ENCODE assay signal across 6 worm cellular contexts in the genomic region with DNA sequence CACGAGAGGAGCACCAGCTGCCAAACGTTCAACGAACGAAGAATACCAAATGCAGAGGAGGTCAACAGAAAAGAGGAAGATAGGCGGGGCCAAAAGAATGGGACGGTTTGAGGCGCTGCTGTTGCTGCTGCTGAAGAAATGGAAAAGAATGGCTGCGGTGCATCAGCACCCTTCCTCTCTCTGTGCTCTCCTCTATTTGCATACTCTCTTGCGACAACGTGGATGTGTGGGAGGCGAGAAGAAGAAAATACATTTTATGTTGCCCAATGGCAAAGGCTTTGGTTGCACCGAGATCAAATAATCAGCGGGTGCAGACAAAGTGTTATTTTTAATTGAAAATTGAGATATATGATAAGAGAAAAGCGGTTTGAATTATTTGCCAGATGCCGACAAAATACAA.
TF ChIP-seq lines count a peak whose summit lies in the region.

No protein-coding gene starts in this region.

TF ChIP-seq in whole organism, L1 larva, 84 proteins besides CTCF, POLR2A, EP300 and RAD21:
- TF ChIP-seq efl-1 (optimal IDR thresholded peaks at IDR 0.05; lab: Kevin White, UChicago) (peak in 1 of 2 experiments; percentile 14), efl-1 (GFP tag; optimal IDR thresholded peaks at IDR 0.05 in 1 of 2; lab: Kevin White, UChicago) (peak in 1 of 2 experiments; percentile 77), nhr-28 (tag; optimal IDR thresholded peaks at IDR 0.05; lab: Kevin White, UChicago) (no peak), pqm-1 (tag; optimal IDR thresholded peaks at IDR 0.05; lab: Kevin White, UChicago) (no peak), nhr-20 (tag; optimal IDR thresholded peaks at IDR 0.05; lab: Kevin White, UChicago) (peak; percentile 27), nhr-19 (GFP tag; conservative IDR thresholded peaks at IDR 0.05; lab: Robert Waterston, UW) (peak; percentile 29), nhr-85 (tag; lab: Kevin White, UChicago) (peak; percentile 81), rnt-1 (tag; optimal IDR thresholded peaks at IDR 0.05; lab: Kevin White, UChicago) (peak; percentile 76), C04F5.9 (tag; optimal IDR thresholded peaks at IDR 0.05; lab: Kevin White, UChicago) (no peak), snu-23 (GFP tag; optimal IDR thresholded peaks at IDR 0.05; lab: Kevin White, UChicago) (peak; percentile 8), lin-14 (GFP tag; optimal IDR thresholded peaks at IDR 0.05; lab: Kevin White, UChicago) (peak; percentile 79), nhr-71 (tag; optimal IDR thresholded peaks at IDR 0.05; lab: Kevin White, UChicago) (peak; percentile 47)

TF ChIP-seq in whole organism, L2 larva, 48 proteins besides CTCF, POLR2A, EP300 and RAD21:
- TF ChIP-seq nhr-129 (tag; optimal IDR thresholded peaks at IDR 0.05; lab: Kevin White, UChicago) (peak; percentile 19), snpc-4 (tag; optimal IDR thresholded peaks at IDR 0.05; lab: Kevin White, UChicago) (no peak), sma-9 (GFP tag; optimal IDR thresholded peaks at IDR 0.05; lab: Kevin White, UChicago) (peak; percentile 92), sma-9 (tag; optimal IDR thresholded peaks at IDR 0.05; lab: Kevin White, UChicago) (no peak)

TF ChIP-seq in whole organism, L3 larva, 47 proteins besides CTCF, POLR2A, EP300 and RAD21:
- TF ChIP-seq nfya-1 (tag; optimal IDR thresholded peaks at IDR 0.05; lab: Kevin White, UChicago; ENCODE audit: insufficient read depth) (peak; percentile 25), egl-5 (tag; optimal IDR thresholded peaks at IDR 0.05; lab: Kevin White, UChicago) (no peak)
TF ChIP-seq in whole organism, L3 larva: peak in this region for 1.

TF ChIP-seq in whole organism, L4 larva, 104 proteins besides CTCF, POLR2A, EP300 and RAD21:
- peak; percentile 75 for TF ChIP-seq nhr-48 (tag; optimal IDR thresholded peaks at IDR 0.05; lab: Kevin White, UChicago)
- no peak for TF ChIP-seq spr-1 (tag; optimal IDR thresholded peaks at IDR 0.05; lab: Kevin White, UChicago)
- no peak for TF ChIP-seq pqm-1 (tag; optimal IDR thresholded peaks at IDR 0.05; lab: Kevin White, UChicago)
- peak; percentile 4 for TF ChIP-seq nhr-6 (tag; optimal IDR thresholded peaks at IDR 0.05; lab: Kevin White, UChicago)
- peak; percentile 46 for TF ChIP-seq mxl-3 (GFP tag; optimal IDR thresholded peaks at IDR 0.05; lab: Kevin White, UChicago)
- peak; percentile 28; the same call in 1 of the 2 replicates for TF ChIP-seq dmd-6 (GFP tag; IDR thresholded peaks at IDR 0.05; lab: Robert Waterston, UW)
- no peak for TF ChIP-seq mxl-2 (GFP tag; conservative IDR thresholded peaks at IDR 0.05; lab: Robert Waterston, UW)
- TF ChIP-seq ceh-20 (GFP tag; IDR thresholded peaks at IDR 0.05; lab: Robert Waterston, UW), result peak; percentile 12; the same call in 1 of the 2 replicates

TF ChIP-seq in whole organism, late embryonic, 69 proteins besides CTCF, POLR2A, EP300 and RAD21:
- TF ChIP-seq hlh-30 (tag; optimal IDR thresholded peaks at IDR 0.05; lab: Kevin White, UChicago; ENCODE audit: insufficient read depth), result no peak
- peak; percentile 6 for TF ChIP-seq unc-42 (tag; optimal IDR thresholded peaks at IDR 0.05; lab: Kevin White, UChicago)

TF ChIP-seq in whole organism, young adult, 124 proteins besides CTCF, POLR2A, EP300 and RAD21:
- TF ChIP-seq egrh-3 (GFP tag; IDR thresholded peaks at IDR 0.05; lab: Robert Waterston, UW) (0 out of 2 replicates have a peak, but pooled peaks have one; percentile 21), ztf-6 (GFP tag; IDR thresholded peaks at IDR 0.05; lab: Robert Waterston, UW) (0 out of 2 replicates have a peak, but pooled peaks have one; percentile 19), hrde-1 (tag; optimal IDR thresholded peaks at IDR 0.05; lab: Kevin White, UChicago; ENCODE audit: borderline replicate concordance) (no peak)
TF ChIP-seq in whole organism, young adult: peak in this region for 2.
